Worm (Caenorhabditis elegans): Measurements from ENCODE around the gene C29F5.8.

Gene C29F5.8

DNA sequence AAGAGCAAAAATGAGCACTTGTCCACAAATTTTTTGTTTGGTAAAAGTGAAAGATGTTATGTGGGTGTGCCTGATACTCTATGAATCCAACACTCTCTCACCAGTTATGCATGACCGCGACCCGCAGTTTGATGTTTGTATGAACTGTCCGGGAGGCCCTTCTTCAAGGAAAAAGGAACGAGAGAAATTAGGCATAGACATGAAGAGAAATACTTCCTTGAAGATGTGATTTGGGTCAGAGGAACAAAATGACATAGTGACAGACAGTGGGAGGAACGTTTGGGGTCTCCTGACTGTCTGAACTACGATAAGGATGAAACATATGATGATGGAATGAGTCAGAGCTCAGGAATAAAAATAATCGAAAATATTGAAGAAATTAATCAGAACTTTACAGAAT is 34.9 kb downstream of the C29F5.8 start:
- TF ChIP-seq fos-1 (tag; optimal IDR thresholded peaks at IDR 0.05) (peak; percentile 42), crh-2 (tag; optimal IDR thresholded peaks at IDR 0.05) (no peak)

DNA sequence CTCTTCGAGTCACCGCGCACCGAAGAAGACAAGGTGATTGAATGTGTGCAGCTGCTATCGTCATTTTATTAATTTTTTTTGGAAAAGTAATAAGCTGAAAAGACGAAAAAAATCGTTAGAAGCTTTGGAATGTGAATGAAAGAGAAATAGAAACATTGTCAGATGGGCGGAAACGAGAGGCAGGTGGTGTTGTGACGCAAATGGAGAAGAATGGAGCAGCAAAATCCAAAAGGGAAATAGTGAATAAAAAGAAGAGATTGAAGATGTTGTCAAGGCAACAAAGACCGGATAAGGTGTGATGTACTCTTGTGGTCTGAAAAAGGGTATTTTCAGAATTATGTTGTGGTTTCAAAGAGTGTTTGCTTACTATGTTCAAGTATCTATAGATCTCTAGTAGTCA is 36.2 kb downstream of the C29F5.8 start:
- TF ChIP-seq nhr-129 (tag; optimal IDR thresholded peaks at IDR 0.05) (peak; percentile 11), lsy-2 (tag; optimal IDR thresholded peaks at IDR 0.05) (peak in 1 of 2 experiments; percentile 10), ZK546.5 (tag; optimal IDR thresholded peaks at IDR 0.05) (no peak), C34F6.9 (tag; optimal IDR thresholded peaks at IDR 0.05) (no peak), crh-2 (tag; optimal IDR thresholded peaks at IDR 0.05) (peak; percentile 2), nhr-23 (tag; optimal IDR thresholded peaks at IDR 0.05) (no peak)

ce11 chrII:6343893-6344292 is 37.7 kb downstream of the C29F5.8 start, which contains the start of gene txt-18:
TSS of gene txt-18 (plus strand) at chrII:6344072.
- TF ChIP-seq dmd-4 (tag; optimal IDR thresholded peaks at IDR 0.05): no peak
- peak; percentile 13 for TF ChIP-seq F13H6.1 (tag; optimal IDR thresholded peaks at IDR 0.05)
- no peak for TF ChIP-seq ztf-11 (tag; optimal IDR thresholded peaks at IDR 0.05)
- peak; percentile 72 for TF ChIP-seq blmp-1 (tag; optimal IDR thresholded peaks at IDR 0.05; ENCODE audit: insufficient read depth)
- peak; percentile 4 for TF ChIP-seq unc-55 (GFP tag; optimal IDR thresholded peaks at IDR 0.05)
- TF ChIP-seq nhr-21 (tag; optimal IDR thresholded peaks at IDR 0.05): peak; percentile 39
- TF ChIP-seq nhr-129 (tag; optimal IDR thresholded peaks at IDR 0.05): peak; percentile 59
- peak; percentile 17 for TF ChIP-seq egl-27 (tag; optimal IDR thresholded peaks at IDR 0.05)
- TF ChIP-seq crh-2 (tag; optimal IDR thresholded peaks at IDR 0.05): peak; percentile 9
- TF ChIP-seq C34F6.9 (tag; optimal IDR thresholded peaks at IDR 0.05): peak; percentile 27
- no peak for TF ChIP-seq R02D3.7 (tag; optimal IDR thresholded peaks at IDR 0.05)
- peak; percentile 72 for TF ChIP-seq nhr-25 (tag; optimal IDR thresholded peaks at IDR 0.05)
- peak; percentile 48 for TF ChIP-seq sma-9 (GFP tag; optimal IDR thresholded peaks at IDR 0.05)
- TF ChIP-seq sma-9 (tag; optimal IDR thresholded peaks at IDR 0.05): no peak
- no peak for TF ChIP-seq sem-4 (tag; optimal IDR thresholded peaks at IDR 0.05)
- peak in 1 of 2 experiments; percentile 34 for TF ChIP-seq lsy-2 (tag; optimal IDR thresholded peaks at IDR 0.05)
- peak; percentile 6 for TF ChIP-seq ztf-4 (tag; optimal IDR thresholded peaks at IDR 0.05)

- TF ChIP-seq snpc-4 (tag; optimal IDR thresholded peaks at IDR 0.05): no peak
- TF ChIP-seq lsy-2 (tag; optimal IDR thresholded peaks at IDR 0.05): no peak
- no peak for TF ChIP-seq mdl-1 (tag; optimal IDR thresholded peaks at IDR 0.05)
- TF ChIP-seq ztf-4 (tag; optimal IDR thresholded peaks at IDR 0.05): no peak
- TF ChIP-seq mab-5 (tag; optimal IDR thresholded peaks at IDR 0.05): no peak
- TF ChIP-seq ztf-1 (GFP tag; conservative IDR thresholded peaks at IDR 0.05): no peak
- no peak for TF ChIP-seq lin-39 (tag; optimal IDR thresholded peaks at IDR 0.05)
- TF ChIP-seq elt-1 (tag; optimal IDR thresholded peaks at IDR 0.05): no peak
- no peak for TF ChIP-seq unc-62 (GFP tag; optimal IDR thresholded peaks at IDR 0.05)
- TF ChIP-seq Y55F3AM.14 (GFP tag; optimal IDR thresholded peaks at IDR 0.05): no peak
- TF ChIP-seq ZK546.5 (tag; optimal IDR thresholded peaks at IDR 0.05): no peak
- TF ChIP-seq ceh-82 (tag; optimal IDR thresholded peaks at IDR 0.05): no peak
- no peak for TF ChIP-seq C34F6.9 (tag; optimal IDR thresholded peaks at IDR 0.05)
- TF ChIP-seq alr-1 (tag; optimal IDR thresholded peaks at IDR 0.05): no peak
- TF ChIP-seq mbf-1 (tag; optimal IDR thresholded peaks at IDR 0.05): no peak
These were observed 38.3 kb downstream of the C29F5.8 start for ce11 chrII:6344513-6344912.

- TF ChIP-seq nhr-21 (tag; optimal IDR thresholded peaks at IDR 0.05): peak; percentile 51
- TF ChIP-seq sma-3 (GFP tag; optimal IDR thresholded peaks at IDR 0.05): peak; percentile 10
- TF ChIP-seq nhr-25 (tag; optimal IDR thresholded peaks at IDR 0.05): peak; percentile 79
- peak; percentile 57 for TF ChIP-seq ceh-16 (tag; optimal IDR thresholded peaks at IDR 0.05)
- no peak for TF ChIP-seq R02D3.7 (tag; optimal IDR thresholded peaks at IDR 0.05)
- peak; percentile 38 for TF ChIP-seq ama-1 (optimal IDR thresholded peaks at IDR 0.05)
- TF ChIP-seq C34F6.9 (tag; optimal IDR thresholded peaks at IDR 0.05): no peak
- no peak for TF ChIP-seq gmeb-1 (tag; optimal IDR thresholded peaks at IDR 0.05)
- peak; percentile 23 for TF ChIP-seq fos-1 (tag; optimal IDR thresholded peaks at IDR 0.05)
- peak; percentile 45 for TF ChIP-seq blmp-1 (tag; optimal IDR thresholded peaks at IDR 0.05; ENCODE audit: insufficient read depth)
- TF ChIP-seq crh-2 (tag; optimal IDR thresholded peaks at IDR 0.05): peak; percentile 33
- peak in 1 of 2 experiments; percentile 4 for TF ChIP-seq lsy-2 (tag; optimal IDR thresholded peaks at IDR 0.05)
- no peak for TF ChIP-seq peb-1 (tag; optimal IDR thresholded peaks at IDR 0.05)
- TF ChIP-seq lin-39 (tag; optimal IDR thresholded peaks at IDR 0.05): no peak
- TF ChIP-seq sma-9 (GFP tag; optimal IDR thresholded peaks at IDR 0.05): peak; percentile 48
- no peak for TF ChIP-seq sma-9 (tag; optimal IDR thresholded peaks at IDR 0.05)
- peak; percentile 12 for TF ChIP-seq ztf-4 (tag; optimal IDR thresholded peaks at IDR 0.05)
These were observed 39.3 kb downstream of the C29F5.8 start, which contains the start of gene C32D5.8 for ce11 chrII:6345195-6346158. TSS of gene C32D5.8 (minus strand) at chrII:6345964.

Data from whole organism, L2 larva.